Fruit fly (Drosophila melanogaster): ENCODE data around the gene CG15418.

dm6 chr2L:3646041-3646440 is 24.5 kb upstream of the CG15418 start:
- no peak for TF ChIP-seq usp (GFP tag; optimal IDR thresholded peaks at IDR 0.05)
- TF ChIP-seq CG8478 (optimal IDR thresholded peaks at IDR 0.05) = no peak
- TF ChIP-seq psq (optimal IDR thresholded peaks at IDR 0.05) = no peak
- no peak for TF ChIP-seq Dll (optimal IDR thresholded peaks at IDR 0.05)
- no peak for TF ChIP-seq pan (optimal IDR thresholded peaks at IDR 0.05)
